Fruit fly (Drosophila melanogaster) whole organism, wandering third instar larva: ENCODE results near the gene Sf3b2.

Experiments
- dmrt93B ChIP-seq: fragments of 200-800 bp; sonication (Bioruptor generic); optimal IDR thresholded peaks from 2 replicates; lab custom pipeline; 2018; ENCODE audit warnings: missing biosample characterization, mild to moderate bottlenecking, missing genetic modification characterization
- jim ChIP-seq: fragments of 175-275, 200-325 bp; sonication (Bioruptor generic); optimal IDR thresholded peaks from 2 replicates; lab custom pipeline; 2016; ENCODE audit warnings: missing biosample characterization, mild to moderate bottlenecking, missing genetic modification characterization

- TF ChIP-seq jim (GFP tag; lab: Kevin White, UChicago) (no peak), dmrt93B (GFP tag; lab: Kevin White, UChicago) (no peak)
Observed at dm6 chr2L:3006194-3006593, 22.8 kb downstream of the Sf3b2 start.
